Worm (Caenorhabditis elegans) whole organism, L2 larva: ENCODE data around the gene tbc-3.

ENCODE experiments used
- C34F6.9 ChIP-seq: fragments of 150-350 bp; optimal IDR thresholded peaks from 2 replicates; lab custom pipeline; 2014; ENCODE audit warnings: missing biosample characterization, missing genetic modification characterization
- F13H6.1 ChIP-seq: sonication (generic microtip); optimal IDR thresholded peaks from 2 replicates; lab custom pipeline; 2016; ENCODE audit warnings: missing genetic modification characterization, missing compliant biosample characterization
- R02D3.7 ChIP-seq: fragments of 150-350 bp; optimal IDR thresholded peaks from 2 replicates; lab custom pipeline; 2014; ENCODE audit warnings: missing biosample characterization, missing genetic modification characterization
- Y55F3AM.14 ChIP-seq: fragments of 200-800 bp; sonication (Bioruptor generic); optimal IDR thresholded peaks from 2 replicates; lab custom pipeline; 2018; ENCODE audit warnings: mild to moderate bottlenecking, missing genetic modification characterization, missing compliant biosample characterization
- ZK546.5 ChIP-seq: sonication (generic microtip); optimal IDR thresholded peaks from 2 replicates; lab custom pipeline; 2017; ENCODE audit warnings: missing biosample characterization, missing genetic modification characterization
- ama-1 ChIP-seq: fragments of 150-350 bp; optimal IDR thresholded peaks from 2 replicates; lab custom pipeline; 2018; ENCODE audit warnings: inconsistent platforms
- blmp-1 ChIP-seq: sonication (generic microtip); optimal IDR thresholded peaks from 2 replicates; lab custom pipeline; 2017; ENCODE audit warnings: missing genetic modification characterization, mild to moderate bottlenecking, missing compliant biosample characterization, antibody characterized with exemption, moderate library complexity; ENCODE audit not compliant: insufficient read depth
- ceh-16 ChIP-seq: fragments of 150-350 bp; optimal IDR thresholded peaks from 2 replicates; lab custom pipeline; 2014; ENCODE audit warnings: missing biosample characterization, missing genetic modification characterization
- ceh-82 ChIP-seq: fragments of 150-350 bp; optimal IDR thresholded peaks from 2 replicates; lab custom pipeline; 2014; ENCODE audit warnings: missing biosample characterization, missing genetic modification characterization
- crh-2 ChIP-seq: sonication (generic microtip); optimal IDR thresholded peaks from 2 replicates; lab custom pipeline; 2017; ENCODE audit warnings: missing biosample characterization, missing genetic modification characterization
- dmd-4 ChIP-seq: sonication (generic microtip); optimal IDR thresholded peaks from 2 replicates; lab custom pipeline; 2017; ENCODE audit warnings: missing biosample characterization, missing genetic modification characterization
- egl-27 ChIP-seq: sonication (generic microtip); optimal IDR thresholded peaks from 3 replicates; lab custom pipeline; 2017; ENCODE audit warnings: missing biosample characterization, missing genetic modification reagents, missing genetic modification characterization
- elt-1 ChIP-seq: fragments of 150-350 bp; optimal IDR thresholded peaks from 2 replicates; lab custom pipeline; 2014; ENCODE audit warnings: missing biosample characterization, missing genetic modification characterization
- elt-3 ChIP-seq: sonication (generic microtip); optimal IDR thresholded peaks from 2 replicates; lab custom pipeline; 2017; ENCODE audit warnings: missing biosample characterization, missing genetic modification characterization
- fos-1 ChIP-seq: fragments of 150-350 bp; optimal IDR thresholded peaks from 2 replicates; lab custom pipeline; 2014; ENCODE audit warnings: missing biosample characterization, missing genetic modification characterization
- gmeb-1 ChIP-seq: fragments of 150-350 bp; optimal IDR thresholded peaks from 2 replicates; lab custom pipeline; 2014; ENCODE audit warnings: missing biosample characterization, missing genetic modification characterization
- lin-11 ChIP-seq: fragments of 150-350 bp; sonication (generic microtip); optimal IDR thresholded peaks from 2 replicates; lab custom pipeline; 2014; ENCODE audit warnings: missing biosample characterization, missing genetic modification characterization, inconsistent platforms, mixed read lengths
- lin-13 ChIP-seq: fragments of 150-350 bp; optimal IDR thresholded peaks from 2 replicates; lab custom pipeline; 2014; ENCODE audit warnings: missing biosample characterization, missing genetic modification reagents, missing genetic modification characterization
- lin-39 ChIP-seq: fragments of 150-350 bp; optimal IDR thresholded peaks from 2 replicates; lab custom pipeline; 2014; ENCODE audit warnings: missing biosample characterization, missing genetic modification reagents, missing genetic modification characterization
- lsy-2 ChIP-seq, 2 experiments: fragments of 150-350 bp in 1 of 2; sonication (generic microtip) in 1 of 2; optimal IDR thresholded peaks; 2 replicates each; lab custom pipeline; 2014 to 2017; ENCODE audit warnings: missing biosample characterization in 2 of 2, missing genetic modification characterization in 2 of 2
- mab-5 ChIP-seq: fragments of 150-350 bp; optimal IDR thresholded peaks from 2 replicates; lab custom pipeline; 2014; ENCODE audit warnings: missing biosample characterization, missing genetic modification characterization
- mbf-1 ChIP-seq: sonication (generic microtip); optimal IDR thresholded peaks from 2 replicates; lab custom pipeline; 2017; ENCODE audit warnings: missing biosample characterization, missing genetic modification characterization
- mdl-1 ChIP-seq, 2 experiments: fragments of 150-350 bp in 1 of 2; sonication (generic microtip) in 1 of 2; optimal IDR thresholded peaks; 2 replicates each; lab custom pipeline; 2017; ENCODE audit warnings: missing biosample characterization in 2 of 2, missing genetic modification characterization in 2 of 2
- nhr-10 ChIP-seq: sonication (generic microtip); optimal IDR thresholded peaks from 2 replicates; lab custom pipeline; 2017; ENCODE audit warnings: missing biosample characterization, missing genetic modification characterization
- nhr-12 ChIP-seq: fragments of 150-350 bp; optimal IDR thresholded peaks from 2 replicates; lab custom pipeline; 2014; ENCODE audit warnings: missing biosample characterization, missing genetic modification characterization
- nhr-129 ChIP-seq: fragments of 150-350 bp; optimal IDR thresholded peaks from 2 replicates; lab custom pipeline; 2014; ENCODE audit warnings: missing biosample characterization, missing genetic modification characterization
- nhr-21 ChIP-seq: fragments of 150-350 bp; optimal IDR thresholded peaks from 2 replicates; lab custom pipeline; 2014; ENCODE audit warnings: missing biosample characterization, missing genetic modification characterization
- nhr-23 ChIP-seq: fragments of 150-350 bp; optimal IDR thresholded peaks from 2 replicates; lab custom pipeline; 2014; ENCODE audit warnings: missing biosample characterization, missing genetic modification reagents, missing genetic modification characterization
- nhr-237 ChIP-seq: fragments of 150-350 bp; optimal IDR thresholded peaks from 2 replicates; lab custom pipeline; 2014; ENCODE audit warnings: missing biosample characterization, missing genetic modification characterization
- nhr-25 ChIP-seq: fragments of 150-350 bp; sonication (generic microtip); optimal IDR thresholded peaks from 3 replicates; lab custom pipeline; 2014; ENCODE audit warnings: missing biosample characterization, missing genetic modification characterization
- nhr-6 ChIP-seq: fragments of 150-350 bp; optimal IDR thresholded peaks from 2 replicates; lab custom pipeline; 2014; ENCODE audit warnings: missing biosample characterization, missing genetic modification characterization
- nhr-77 ChIP-seq: fragments of 150-350 bp; optimal IDR thresholded peaks from 2 replicates; lab custom pipeline; 2014; ENCODE audit warnings: missing biosample characterization, missing genetic modification characterization
- peb-1 ChIP-seq: fragments of 150-350 bp; optimal IDR thresholded peaks from 2 replicates; lab custom pipeline; 2014; ENCODE audit warnings: missing biosample characterization, missing genetic modification characterization
- skn-1 ChIP-seq: sonication (generic microtip); optimal IDR thresholded peaks from 2 replicates; lab custom pipeline; 2017; ENCODE audit warnings: missing biosample characterization, missing genetic modification characterization
- sma-9 ChIP-seq, 2 experiments: fragments of 150-350 bp in 1 of 2; sonication (generic microtip) in 1 of 2; optimal IDR thresholded peaks; 2 replicates each; lab custom pipeline; 2014 to 2016; ENCODE audit warnings: missing genetic modification characterization in 2 of 2, mild to moderate bottlenecking in 1 of 2, missing biosample characterization in 1 of 2, missing compliant biosample characterization in 1 of 2, missing genetic modification reagents in 1 of 2, moderate library complexity in 1 of 2
- snpc-4 ChIP-seq: fragments of 150-350 bp; optimal IDR thresholded peaks from 2 replicates; lab custom pipeline; 2014; ENCODE audit warnings: missing biosample characterization, missing genetic modification characterization
- unc-55 ChIP-seq: fragments of 150-350 bp; sonication (generic microtip); optimal IDR thresholded peaks from 3 replicates; lab custom pipeline; 2014; ENCODE audit warnings: missing biosample characterization, missing genetic modification reagents, missing genetic modification characterization
- ztf-11 ChIP-seq: sonication (generic microtip); optimal IDR thresholded peaks from 2 replicates; lab custom pipeline; 2017; ENCODE audit warnings: missing biosample characterization, missing genetic modification characterization
- ztf-4 ChIP-seq: fragments of 150-350 bp; optimal IDR thresholded peaks from 2 replicates; lab custom pipeline; 2014; ENCODE audit warnings: missing biosample characterization, missing genetic modification characterization

The tbc-3 gene

DNA sequence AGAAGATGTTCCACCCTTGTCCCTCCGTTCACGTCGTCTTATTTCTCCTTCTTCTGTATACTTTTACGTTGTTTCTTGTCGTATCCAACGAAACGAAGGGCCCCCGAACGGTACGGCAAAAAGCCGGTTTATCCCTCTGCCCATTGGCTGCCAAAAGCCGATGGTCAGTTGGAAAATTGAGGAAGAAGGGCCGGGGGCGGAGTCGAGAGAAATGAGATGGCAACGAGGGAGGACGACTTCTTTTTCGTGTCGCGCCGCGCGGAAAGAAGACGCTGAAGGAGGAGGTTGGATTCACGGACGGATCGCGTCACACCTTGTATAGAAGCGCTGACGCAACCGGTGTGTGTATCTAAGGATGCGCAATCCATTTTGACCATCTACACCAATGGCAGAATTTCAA lies 16.3 kb downstream of the tbc-3 start:
- no peak for TF ChIP-seq elt-3 (tag; lab: Kevin White, UChicago)
- no peak for TF ChIP-seq mab-5 (tag; lab: Kevin White, UChicago)
- no peak for TF ChIP-seq lin-11 (tag; lab: Kevin White, UChicago)
- no peak for TF ChIP-seq lin-13
- no peak for TF ChIP-seq C34F6.9 (tag; lab: Kevin White, UChicago)
- TF ChIP-seq mbf-1 (tag; lab: Kevin White, UChicago), result no peak
- no peak for TF ChIP-seq nhr-10 (tag; lab: Kevin White, UChicago)

- TF ChIP-seq nhr-77 (no peak), lin-39 (tag; lab: Kevin White, UChicago) (no peak), C34F6.9 (tag; lab: Kevin White, UChicago) (no peak), nhr-237 (tag; lab: Kevin White, UChicago) (no peak), ceh-16 (no peak), lin-13 (no peak), nhr-23 (no peak), nhr-6 (tag; lab: Kevin White, UChicago) (no peak), fos-1 (no peak), unc-55 (GFP tag; lab: Kevin White, UChicago) (no peak), elt-3 (tag; lab: Kevin White, UChicago) (no peak)
Observed at ce11 chrIV:9916224-9916623, 17.4 kb downstream of the tbc-3 start, which contains the start of gene bed-3. TSS of gene bed-3 (plus strand) at chrIV:9916524.

- TF ChIP-seq mdl-1 (tag; optimal IDR thresholded peaks at IDR 0.05; lab: Kevin White, UChicago) (no peak), nhr-21 (tag; lab: Kevin White, UChicago) (no peak), nhr-25 (tag; lab: Kevin White, UChicago) (peak; percentile 45), R02D3.7 (tag; lab: Kevin White, UChicago) (no peak), nhr-77 (no peak), mab-5 (tag; lab: Kevin White, UChicago) (no peak), Y55F3AM.14 (GFP tag; lab: Kevin White, UChicago) (peak; percentile 16), ztf-4 (tag; lab: Kevin White, UChicago) (no peak)
Observed at ce11 chrIV:9918021-9918420, 19.2 kb downstream of the tbc-3 start.

ce11 chrIV:9920426-9920825 lies 21.6 kb downstream of the tbc-3 start:
- no peak for TF ChIP-seq nhr-12 (tag; lab: Kevin White, UChicago)
- no peak for TF ChIP-seq peb-1 (tag; lab: Kevin White, UChicago)
- TF ChIP-seq, all 48 proteins: peak for 0

DNA sequence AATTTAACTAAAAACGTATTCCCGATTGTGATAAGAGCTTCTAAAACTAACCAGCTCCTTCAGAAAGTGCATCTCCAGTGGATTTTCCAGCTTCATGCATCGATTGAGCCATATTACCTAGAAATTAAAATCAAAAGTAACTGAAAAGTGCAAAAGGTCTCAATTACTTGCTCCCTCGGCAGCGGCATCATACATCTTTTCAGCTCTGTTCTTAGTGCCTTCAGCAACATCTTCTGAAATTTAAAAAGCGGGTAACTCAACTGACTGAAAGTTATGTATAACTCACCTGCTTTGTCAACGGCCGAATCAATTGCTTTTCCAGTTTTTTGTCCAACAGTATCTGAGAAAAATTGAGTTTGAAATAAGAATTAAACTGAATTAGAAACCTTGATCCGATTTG lies 25.6 kb downstream of the tbc-3 start:
- TF ChIP-seq C34F6.9 (tag; lab: Kevin White, UChicago) (no peak), sma-9 (GFP tag; optimal IDR thresholded peaks at IDR 0.05; lab: Kevin White, UChicago) (no peak), sma-9 (tag; optimal IDR thresholded peaks at IDR 0.05; lab: Kevin White, UChicago) (no peak), ama-1 (no peak), crh-2 (tag; lab: Kevin White, UChicago) (no peak), nhr-77 (no peak), gmeb-1 (tag; lab: Kevin White, UChicago) (no peak), nhr-12 (tag; lab: Kevin White, UChicago) (no peak), ceh-82 (no peak), mdl-1 (tag; optimal IDR thresholded peaks at IDR 0.05; lab: Kevin White, UChicago) (no peak), blmp-1 (tag; lab: Kevin White, UChicago) (no peak), R02D3.7 (tag; lab: Kevin White, UChicago) (no peak), ztf-11 (tag; lab: Kevin White, UChicago) (no peak), egl-27 (tag; lab: Kevin White, UChicago) (no peak)
- TF ChIP-seq, all 48 proteins: peak for 0

ce11 chrIV:9928180-9928896 lies 29.5 kb downstream of the tbc-3 start, which contains the start of gene dur-1:
TSS of gene dur-1 (minus strand) at chrIV:9928230.
- TF ChIP-seq C34F6.9 (tag; lab: Kevin White, UChicago) (peak; percentile 61), nhr-129 (tag; lab: Kevin White, UChicago) (peak; percentile 56), egl-27 (tag; lab: Kevin White, UChicago) (no peak), nhr-12 (tag; lab: Kevin White, UChicago) (no peak), ceh-82 (no peak), unc-55 (GFP tag; lab: Kevin White, UChicago) (no peak), mdl-1 (tag; optimal IDR thresholded peaks at IDR 0.05; lab: Kevin White, UChicago) (no peak), lsy-2 (tag; optimal IDR thresholded peaks at IDR 0.05; lab: Kevin White, UChicago) (peak in 1 of 2 experiments; percentile 61), nhr-23 (no peak), nhr-77 (no peak), snpc-4 (no peak), F13H6.1 (peak; percentile 76), mab-5 (tag; lab: Kevin White, UChicago) (no peak), sma-9 (GFP tag; optimal IDR thresholded peaks at IDR 0.05; lab: Kevin White, UChicago) (peak; percentile 16), sma-9 (tag; optimal IDR thresholded peaks at IDR 0.05; lab: Kevin White, UChicago) (no peak), dmd-4 (tag; lab: Kevin White, UChicago) (no peak), crh-2 (tag; lab: Kevin White, UChicago) (no peak), ZK546.5 (tag; lab: Kevin White, UChicago) (no peak), lin-39 (tag; lab: Kevin White, UChicago) (peak; percentile 38), gmeb-1 (tag; lab: Kevin White, UChicago) (no peak), elt-1 (tag; lab: Kevin White, UChicago) (no peak), skn-1 (tag; lab: Kevin White, UChicago) (no peak), fos-1 (no peak), R02D3.7 (tag; lab: Kevin White, UChicago) (no peak)
